Worm (Caenorhabditis elegans) whole organism, late embryonic: ENCODE measurements around the gene slfl-5.

Experiments
- lin-11 ChIP-seq: fragments of 200-800 bp; sonication (Bioruptor generic); optimal IDR thresholded peaks from 2 replicates; lab custom pipeline; 2018; ENCODE audit warnings: mild to moderate bottlenecking, missing genetic modification characterization, missing compliant biosample characterization
- sox-4 ChIP-seq: sonication (generic microtip); optimal IDR thresholded peaks from 2 replicates; lab custom pipeline; 2017; ENCODE audit warnings: mild to moderate bottlenecking, missing genetic modification characterization, inconsistent platforms, missing compliant biosample characterization
- syd-9 ChIP-seq: sonication (generic microtip); optimal IDR thresholded peaks from 2 replicates; lab custom pipeline; 2016; ENCODE audit warnings: mild to moderate bottlenecking, missing genetic modification characterization, moderate library complexity, missing compliant biosample characterization
- tbx-2 ChIP-seq: sonication (generic microtip); optimal IDR thresholded peaks from 2 replicates; lab custom pipeline; 2016; ENCODE audit warnings: missing genetic modification characterization, missing compliant biosample characterization
- tbx-7 ChIP-seq: sonication (generic microtip); optimal IDR thresholded peaks from 2 replicates; lab custom pipeline; 2016; ENCODE audit warnings: missing genotype, missing genetic modification characterization, missing compliant biosample characterization

ce11 chrV:12235502-12235901 is 9.3 kb downstream of the slfl-5 start:
- no peak for TF ChIP-seq tbx-2
- no peak for TF ChIP-seq sox-4 (tag; lab: Kevin White, UChicago)
- no peak for TF ChIP-seq syd-9 (tag; lab: Kevin White, UChicago)
- no peak for TF ChIP-seq tbx-7
- no peak for TF ChIP-seq lin-11 (tag; lab: Kevin White, UChicago)
